Fruit fly (Drosophila melanogaster) whole organism, prepupa: ENCODE data around the gene His4r.
A peak's percentile ranks its signal among the peaks of the same experiment; 100 is the strongest.

ENCODE experiments used
- CG15336 ChIP-seq: fragments of 200-800 bp; sonication (Bioruptor generic); IDR thresholded peaks from 2 replicates; pipeline ENCODE4 v1.3.6; 2022; ENCODE audit warnings: missing biosample characterization, missing genetic modification characterization
- CG3032 ChIP-seq: fragments of 200-800 bp; optimal IDR thresholded peaks from 2 replicates; lab custom pipeline; 2019; ENCODE audit warnings: missing biosample characterization, mild to moderate bottlenecking, missing genetic modification characterization, moderate library complexity
- CG32006 ChIP-seq: fragments of 200-800 bp; sonication (Bioruptor generic); optimal IDR thresholded peaks from 3 replicates; lab custom pipeline; 2017; ENCODE audit warnings: missing biosample characterization, mild to moderate bottlenecking, missing genetic modification characterization
- CG34406 ChIP-seq: fragments of 200-800 bp; sonication (Bioruptor generic); optimal IDR thresholded peaks from 3 replicates; lab custom pipeline; 2016; ENCODE audit warnings: missing biosample characterization, missing genetic modification characterization
- CG6163 ChIP-seq: fragments of 200-800 bp; sonication (Bioruptor generic); IDR thresholded peaks from 3 replicates; pipeline ENCODE4 v1.3.6; 2022; ENCODE audit warnings: missing biosample characterization, missing genetic modification characterization
- lz ChIP-seq: fragments of 200-800 bp; sonication (Bioruptor generic); optimal IDR thresholded peaks from 3 replicates; lab custom pipeline; 2016; ENCODE audit warnings: missing biosample characterization, missing genetic modification characterization

- TF ChIP-seq CG6163 (GFP tag; lab: Robert Waterston, UW) (0 out of 3 replicates have a peak, but pooled peaks have one; percentile 25), CG34406 (peak; percentile 63), CG3032 (tag; lab: Kevin White, UChicago) (peak; percentile 75), CG15336 (peak; percentile 70), lz (GFP tag; lab: Kevin White, UChicago) (no peak), CG32006 (GFP tag; lab: Kevin White, UChicago) (peak; percentile 73)
These were observed 34.6 kb upstream of the His4r start for dm6 chr3R:14590753-14591535.
